Fruit fly (Drosophila melanogaster): Measurements from ENCODE around the gene Crag.

The Crag gene

DNA sequence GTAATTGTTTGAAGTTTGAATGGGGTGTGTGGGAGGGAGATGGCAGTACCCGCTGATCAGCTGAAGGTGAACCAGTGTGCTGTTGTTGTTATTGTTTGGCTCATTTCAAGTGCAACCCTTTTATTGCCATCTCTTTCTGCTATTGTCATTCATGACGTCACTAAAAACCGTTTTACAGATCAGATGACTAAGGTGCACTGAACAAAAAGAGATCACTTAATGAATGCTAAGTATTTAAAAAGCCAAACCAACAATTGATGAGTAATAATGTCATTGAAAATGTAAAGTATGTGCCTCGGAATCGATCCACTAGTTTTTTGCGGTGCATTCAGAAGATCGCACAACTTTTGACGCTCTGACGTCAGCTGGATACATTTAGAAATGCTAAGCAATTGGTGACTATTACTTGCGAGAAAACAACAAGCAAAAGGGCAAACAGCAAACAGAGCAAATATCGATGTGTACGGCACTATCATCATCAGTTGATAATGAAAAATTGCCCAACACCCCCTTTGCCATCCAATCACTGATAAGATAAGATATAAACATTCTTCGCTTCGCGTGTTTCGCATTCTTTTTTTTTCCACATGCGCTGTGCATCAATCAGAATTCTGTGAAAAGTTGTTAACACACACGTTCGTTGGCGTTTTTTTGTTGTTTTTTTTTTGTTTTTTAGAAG, 17.0 kb upstream of the Crag start (continued):
- TF ChIP-seq CG15514 (GFP tag; optimal IDR thresholded peaks at IDR 0.05) (peak; percentile 38), Hsf (GFP tag; optimal IDR thresholded peaks at IDR 0.05) (peak; percentile 28), CG3847 (GFP tag; IDR thresholded peaks at IDR 0.05) (peak; percentile 42), repo (GFP tag; optimal IDR thresholded peaks at IDR 0.05) (no peak), gem (tag; optimal IDR thresholded peaks at IDR 0.05) (peak; percentile 49), CG14441 (GFP tag; IDR thresholded peaks at IDR 0.05) (peak; percentile 46; the same call in 1 of the 2 replicates), CG33557 (GFP tag; optimal IDR thresholded peaks at IDR 0.05) (no peak), CG42726 (GFP tag; IDR thresholded peaks at IDR 0.05; ENCODE audit: partially characterized antibody) (no peak), pfk (GFP tag; optimal IDR thresholded peaks at IDR 0.05) (no peak), ci (GFP tag; IDR thresholded peaks at IDR 0.05) (peak; percentile 68; the same call in 2 of the 3 replicates), CG4282 (GFP tag; optimal IDR thresholded peaks at IDR 0.05) (no peak), danr (GFP tag; IDR thresholded peaks at IDR 0.05) (no peak), cwo (GFP tag; optimal IDR thresholded peaks at IDR 0.05) (no peak), CG3163 (GFP tag; optimal IDR thresholded peaks at IDR 0.05) (no peak), Hr3 (GFP tag; optimal IDR thresholded peaks at IDR 0.05) (peak; percentile 39), Hmx (GFP tag; optimal IDR thresholded peaks at IDR 0.05) (no peak), btn (GFP tag; optimal IDR thresholded peaks at IDR 0.05) (no peak), scrt (GFP tag; optimal IDR thresholded peaks at IDR 0.05) (no peak), nerfin-2 (GFP tag; IDR thresholded peaks at IDR 0.05; ENCODE audit: partially characterized antibody) (no peak), CG10543 (GFP tag; optimal IDR thresholded peaks at IDR 0.05) (no peak), CG6791 (GFP tag; IDR thresholded peaks at IDR 0.05; ENCODE audit: partially characterized antibody) (no peak), Side (GFP tag; optimal IDR thresholded peaks at IDR 0.05) (no peak), bab2 (GFP tag; optimal IDR thresholded peaks at IDR 0.05) (no peak), pzg (GFP tag; optimal IDR thresholded peaks at IDR 0.05) (no peak), CHES-1-like (GFP tag; optimal IDR thresholded peaks at IDR 0.05) (peak; percentile 46), unpg (GFP tag; optimal IDR thresholded peaks at IDR 0.05) (peak; percentile 45), org-1 (GFP tag; optimal IDR thresholded peaks at IDR 0.05) (peak; percentile 44), CG11398 (GFP tag; optimal IDR thresholded peaks at IDR 0.05) (no peak), nau (GFP tag; optimal IDR thresholded peaks at IDR 0.05) (no peak), Hand (GFP tag; optimal IDR thresholded peaks at IDR 0.05) (no peak), CG15269 (tag; optimal IDR thresholded peaks at IDR 0.05) (peak; percentile 50), YL-1 (GFP tag; optimal IDR thresholded peaks at IDR 0.05) (no peak), Sry-β (GFP tag; optimal IDR thresholded peaks at IDR 0.05) (no peak), CG16815 (GFP tag; optimal IDR thresholded peaks at IDR 0.05) (no peak), CG12071 (GFP tag; optimal IDR thresholded peaks at IDR 0.05) (peak; percentile 4), CG12659 (GFP tag; optimal IDR thresholded peaks at IDR 0.05) (no peak), Antp (GFP tag; optimal IDR thresholded peaks at IDR 0.05) (no peak), tna (GFP tag; IDR thresholded peaks at IDR 0.05; ENCODE audit: partially characterized antibody) (no peak), Nf-YA (GFP tag; IDR thresholded peaks at IDR 0.05) (no peak), Dip2 (GFP tag; IDR thresholded peaks at IDR 0.05) (no peak), zen (tag; optimal IDR thresholded peaks at IDR 0.05) (no peak), CG15696 (tag; optimal IDR thresholded peaks at IDR 0.05) (no peak), Myb (GFP tag; optimal IDR thresholded peaks at IDR 0.05) (no peak), CG12942 (GFP tag; optimal IDR thresholded peaks at IDR 0.05) (no peak), CG11723 (GFP tag; optimal IDR thresholded peaks at IDR 0.05) (no peak), hth (optimal IDR thresholded peaks at IDR 0.05) (no peak), grn (GFP tag; optimal IDR thresholded peaks at IDR 0.05) (peak; percentile 12), CG15073 (GFP tag; optimal IDR thresholded peaks at IDR 0.05) (no peak), Dek (tag; optimal IDR thresholded peaks at IDR 0.05) (peak; percentile 26), Hmr (GFP tag; optimal IDR thresholded peaks at IDR 0.05) (peak; percentile 53)

All from whole organism, embryonic.